Worm (Caenorhabditis elegans): ENCODE data around the gene gtf-2A2.

Gene gtf-2A2

DNA sequence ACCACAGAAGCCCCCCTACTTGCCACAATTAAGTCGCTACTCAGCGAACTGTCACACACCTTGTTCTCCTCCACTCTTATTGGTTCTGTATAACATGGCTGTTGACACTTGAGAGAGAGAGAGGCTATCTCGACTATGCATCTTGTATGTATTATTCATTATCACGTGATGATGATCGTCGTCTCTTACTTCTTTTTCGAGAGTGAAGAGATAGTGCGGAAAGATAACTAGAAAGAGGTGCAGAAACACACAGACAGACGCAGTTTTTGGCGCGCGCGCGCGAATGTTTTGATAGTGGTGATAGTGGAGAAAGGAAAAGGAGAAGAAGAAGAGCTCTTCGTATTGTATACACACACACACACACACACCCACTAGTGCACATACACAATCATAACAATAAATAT, 7.6 kb upstream of the gtf-2A2 start (continued):
- TF ChIP-seq unc-130 (tag; optimal IDR thresholded peaks at IDR 0.05) (peak; percentile 33), rnt-1 (tag; optimal IDR thresholded peaks at IDR 0.05) (peak; percentile 31), dsc-1 (tag; optimal IDR thresholded peaks at IDR 0.05) (peak; percentile 48), C04F5.9 (tag; optimal IDR thresholded peaks at IDR 0.05) (no peak), pag-3 (tag; optimal IDR thresholded peaks at IDR 0.05; ENCODE audit: borderline replicate concordance, insufficient read depth) (no peak), tlp-1 (tag; optimal IDR thresholded peaks at IDR 0.05) (no peak), grh-1 (GFP tag; IDR thresholded peaks at IDR 0.05) (no peak; the same call in 1 of the 2 replicates), hpl-2 (GFP tag; optimal IDR thresholded peaks at IDR 0.05) (peak; percentile 8), sox-4 (tag; optimal IDR thresholded peaks at IDR 0.05) (no peak), unc-98 (GFP tag; IDR thresholded peaks at IDR 0.05) (no peak), ceh-8 (GFP tag; optimal IDR thresholded peaks at IDR 0.05) (no peak), egl-27 (tag; optimal IDR thresholded peaks at IDR 0.05) (peak in 1 of 2 experiments; percentile 44), nhr-11 (tag; optimal IDR thresholded peaks at IDR 0.05) (no peak), mef-2 (tag; optimal IDR thresholded peaks at IDR 0.05) (no peak), zip-4 (GFP tag; optimal IDR thresholded peaks at IDR 0.05) (no peak), nhr-19 (GFP tag; conservative IDR thresholded peaks at IDR 0.05) (peak; percentile 74), skn-1 (tag; optimal IDR thresholded peaks at IDR 0.05) (peak; percentile 63), hlh-17 (GFP tag; optimal IDR thresholded peaks at IDR 0.05; ENCODE audit: borderline replicate concordance) (no peak), lin-39 (tag; optimal IDR thresholded peaks at IDR 0.05) (no peak), fos-1 (tag; optimal IDR thresholded peaks at IDR 0.05) (peak; percentile 58), ces-1 (GFP tag; optimal IDR thresholded peaks at IDR 0.05) (no peak), nhr-28 (tag; optimal IDR thresholded peaks at IDR 0.05) (no peak), C34B4.2 (tag; optimal IDR thresholded peaks at IDR 0.05) (no peak), tbx-2 (tag; optimal IDR thresholded peaks at IDR 0.05) (peak; percentile 57), lin-35 (GFP tag; optimal IDR thresholded peaks at IDR 0.05) (peak; percentile 43 to 89), nhr-84 (tag; optimal IDR thresholded peaks at IDR 0.05) (no peak), lir-3 (tag; optimal IDR thresholded peaks at IDR 0.05; ENCODE audit: poor library complexity) (peak; percentile 23), fkh-8 (tag; optimal IDR thresholded peaks at IDR 0.05) (peak; percentile 80), nhr-237 (tag; optimal IDR thresholded peaks at IDR 0.05) (no peak), irx-1 (tag; optimal IDR thresholded peaks at IDR 0.05) (peak; percentile 36), ceh-82 (tag; optimal IDR thresholded peaks at IDR 0.05) (peak in 1 of 3 experiments; percentile 25), fkh-4 (tag; optimal IDR thresholded peaks at IDR 0.05; ENCODE audit: borderline replicate concordance) (no peak), elt-3 (tag; optimal IDR thresholded peaks at IDR 0.05) (peak in 4 of 6 experiments; percentile 54 to 90 (median 72)), nhr-90 (tag; optimal IDR thresholded peaks at IDR 0.05; ENCODE audit: poor library complexity) (peak; percentile 88), mdl-1 (tag; optimal IDR thresholded peaks at IDR 0.05) (peak in 1 of 2 experiments; percentile 70), ceh-88 (GFP tag; IDR thresholded peaks at IDR 0.05) (no peak), ceh-90 (tag; optimal IDR thresholded peaks at IDR 0.05) (no peak), swsn-7 (tag; optimal IDR thresholded peaks at IDR 0.05) (peak; percentile 55), pax-3 (tag; optimal IDR thresholded peaks at IDR 0.05) (peak; percentile 72), efl-1 (optimal IDR thresholded peaks at IDR 0.05) (peak; percentile 47 to 55), efl-1 (GFP tag; optimal IDR thresholded peaks at IDR 0.05 in 1 of 2) (peak in 1 of 2 experiments; percentile 96), aly-2 (tag; optimal IDR thresholded peaks at IDR 0.05) (no peak), lsy-2 (tag; optimal IDR thresholded peaks at IDR 0.05) (peak; percentile 58 to 83), sptf-1 (tag; optimal IDR thresholded peaks at IDR 0.05) (no peak), xbp-1 (tag; optimal IDR thresholded peaks at IDR 0.05) (peak; percentile 36), nhr-76 (tag; optimal IDR thresholded peaks at IDR 0.05) (no peak), vab-15 (tag; optimal IDR thresholded peaks at IDR 0.05) (peak; percentile 85), snpc-4 (tag; optimal IDR thresholded peaks at IDR 0.05) (no peak), lin-15B (tag; optimal IDR thresholded peaks at IDR 0.05) (no peak), unc-86 (tag; optimal IDR thresholded peaks at IDR 0.05) (peak; percentile 55), dpl-1 (GFP tag; optimal IDR thresholded peaks at IDR 0.05) (peak; percentile 40 to 70 (median 67)), efl-3 (GFP tag; optimal IDR thresholded peaks at IDR 0.05) (no peak), sup-37 (GFP tag; optimal IDR thresholded peaks at IDR 0.05) (no peak)

Data from whole organism, L1 larva.